Worm (Caenorhabditis elegans) whole organism, young adult: ENCODE data around the gene col-151.
A peak's percentile ranks its signal among the peaks of the same experiment; 100 is the strongest.

Experiments used
- C17E4.6 ChIP-seq: fragments of 200-800 bp; sonication (Bioruptor generic); IDR thresholded peaks from 2 replicates; pipeline ENCODE4 v1.3.6; 2022; ENCODE audit warnings: missing genetic modification reagents, missing genetic modification characterization, missing compliant biosample characterization
- F10E7.11 ChIP-seq: sonication (generic microtip); optimal IDR thresholded peaks from 2 replicates; lab custom pipeline; 2017; ENCODE audit warnings: mild to moderate bottlenecking, missing genetic modification characterization, moderate library complexity, missing compliant biosample characterization
- F22D6.2 ChIP-seq: sonication (generic microtip); optimal IDR thresholded peaks from 2 replicates; lab custom pipeline; 2016; ENCODE audit warnings: mild to moderate bottlenecking, missing genetic modification characterization, missing compliant biosample characterization
- F23B12.7 ChIP-seq: sonication (generic microtip); optimal IDR thresholded peaks from 2 replicates; lab custom pipeline; 2017; ENCODE audit warnings: missing genetic modification characterization, mild to moderate bottlenecking, missing compliant biosample characterization, antibody characterized with exemption, moderate library complexity; ENCODE audit not compliant: insufficient read depth
- F52B5.7 ChIP-seq: sonication (generic microtip); optimal IDR thresholded peaks from 2 replicates; lab custom pipeline; 2016; ENCODE audit warnings: mild to moderate bottlenecking, missing genetic modification characterization, missing compliant biosample characterization
- F55B11.4 ChIP-seq: sonication (generic microtip); optimal IDR thresholded peaks from 2 replicates; lab custom pipeline; 2016; ENCODE audit warnings: missing compliant biosample characterization, missing genetic modification characterization, borderline replicate concordance; ENCODE audit not compliant: insufficient read depth
- T07F8.4 ChIP-seq: sonication (generic microtip); optimal IDR thresholded peaks from 2 replicates; lab custom pipeline; 2016; ENCODE audit warnings: mild to moderate bottlenecking, missing genetic modification characterization, moderate library complexity, missing compliant biosample characterization
- T26A5.8 ChIP-seq: sonication (generic microtip); optimal IDR thresholded peaks from 2 replicates; lab custom pipeline; 2016; ENCODE audit warnings: missing genetic modification characterization, missing compliant biosample characterization
- Y56A3A.18 ChIP-seq: fragments of 200-800 bp; sonication (Bioruptor generic); IDR thresholded peaks from 2 replicates; pipeline ENCODE4 v1.3.6; 2022; ENCODE audit warnings: missing genetic modification reagents, missing genetic modification characterization, missing compliant biosample characterization
- akir-1 ChIP-seq: fragments of 200-800 bp; sonication (Bioruptor generic); optimal IDR thresholded peaks from 2 replicates; lab custom pipeline; 2018; ENCODE audit warnings: mild to moderate bottlenecking, missing genetic modification characterization, moderate library complexity, missing compliant biosample characterization
- ama-1 ChIP-seq, 3 experiments: fragments of 150-350 bp in 1 of 3; sonication (generic microtip) in 2 of 3; optimal IDR thresholded peaks; 2 replicates each; lab custom pipeline; 2014 to 2018; ENCODE audit warnings: missing biosample characterization in 2 of 3, missing genetic modification characterization in 2 of 3, missing genetic modification reagents in 2 of 3
- aptf-2 ChIP-seq: fragments of 200-800 bp; sonication (Bioruptor generic); conservative IDR thresholded peaks from 2 replicates; pipeline ENCODE4 v1.3.6; 2022; ENCODE audit warnings: missing genetic modification reagents, missing genetic modification characterization, missing compliant biosample characterization
- aptf-3 ChIP-seq: fragments of 200-800 bp; sonication (Bioruptor generic); IDR thresholded peaks from 2 replicates; pipeline ENCODE4 v1.3.6; 2022; ENCODE audit warnings: missing genetic modification characterization, missing compliant biosample characterization
- atf-7 ChIP-seq: sonication (generic microtip); optimal IDR thresholded peaks from 2 replicates; lab custom pipeline; 2017; ENCODE audit warnings: mild to moderate bottlenecking, missing genetic modification characterization, missing compliant biosample characterization
- attf-6 ChIP-seq: fragments of 200-800 bp; sonication (Bioruptor generic); IDR thresholded peaks from 2 replicates; pipeline ENCODE4 v1.3.6; 2022; ENCODE audit warnings: missing genetic modification reagents, missing genetic modification characterization, missing compliant biosample characterization
- bed-2 ChIP-seq: fragments of 200-800 bp; sonication (Bioruptor generic); IDR thresholded peaks from 2 replicates; pipeline ENCODE4 v1.3.6; 2022; ENCODE audit warnings: missing genetic modification reagents, missing genetic modification characterization, missing compliant biosample characterization
- cebp-1 ChIP-seq, 2 experiments: fragments of 200-800 bp in 1 of 2; sonication (Bioruptor generic) in 1 of 2; sonication (generic microtip) in 1 of 2; IDR thresholded peaks in 1 of 2; optimal IDR thresholded peaks in 1 of 2; 2 replicates each; pipeline versions ENCODE4 v1.3.6 to Lab custom; 2017 to 2022; ENCODE audit warnings: missing compliant biosample characterization in 2 of 2, missing genetic modification characterization in 2 of 2, mild to moderate bottlenecking in 1 of 2, missing genetic modification reagents in 1 of 2, moderate library complexity in 1 of 2
- cebp-2 ChIP-seq: fragments of 200-800 bp; sonication (Bioruptor generic); IDR thresholded peaks from 2 replicates; pipeline ENCODE4 v1.3.6; 2022; ENCODE audit warnings: missing genetic modification characterization, missing compliant biosample characterization
- ceh-100 ChIP-seq: fragments of 200-800 bp; sonication (Bioruptor generic); IDR thresholded peaks from 2 replicates; pipeline ENCODE4 v1.3.6; 2022; ENCODE audit warnings: missing genetic modification reagents, missing genetic modification characterization, missing compliant biosample characterization
- ceh-27 ChIP-seq: fragments of 200-800 bp; sonication (Bioruptor generic); optimal IDR thresholded peaks from 2 replicates; lab custom pipeline; 2018; ENCODE audit warnings: mild to moderate bottlenecking, missing genetic modification characterization, moderate library complexity, missing compliant biosample characterization
- chd-7 ChIP-seq: sonication (generic microtip); optimal IDR thresholded peaks from 2 replicates; lab custom pipeline; 2016; ENCODE audit warnings: mild to moderate bottlenecking, missing genetic modification characterization, moderate library complexity, missing compliant biosample characterization
- die-1 ChIP-seq: sonication (generic microtip); optimal IDR thresholded peaks from 2 replicates; lab custom pipeline; 2016; ENCODE audit warnings: missing genotype, mild to moderate bottlenecking, missing genetic modification characterization, missing compliant biosample characterization
- egl-18 ChIP-seq: fragments of 200-800 bp; sonication (Bioruptor generic); IDR thresholded peaks from 2 replicates; pipeline ENCODE4 v1.3.6; 2022; ENCODE audit warnings: missing genetic modification reagents, missing genetic modification characterization, missing compliant biosample characterization
- egrh-3 ChIP-seq: fragments of 200-800 bp; sonication (Bioruptor generic); IDR thresholded peaks from 2 replicates; pipeline ENCODE4 v1.3.6; 2022; ENCODE audit warnings: missing genetic modification reagents, missing genetic modification characterization, missing compliant biosample characterization
- him-1 ChIP-seq: sonication (generic microtip); optimal IDR thresholded peaks from 2 replicates; lab custom pipeline; 2016; ENCODE audit warnings: missing genotype, missing genetic modification reagents, missing genetic modification characterization, missing compliant biosample characterization
- hlh-12 ChIP-seq: sonication (generic microtip); optimal IDR thresholded peaks from 2 replicates; lab custom pipeline; 2016; ENCODE audit warnings: missing genetic modification characterization, missing compliant biosample characterization
- hmg-1.2 ChIP-seq: fragments of 200-800 bp; sonication (Bioruptor generic); IDR thresholded peaks from 2 replicates; pipeline ENCODE4 v1.3.6; 2022; ENCODE audit warnings: missing genetic modification reagents, missing genetic modification characterization, missing compliant biosample characterization
- hrde-1 ChIP-seq: sonication (generic microtip); optimal IDR thresholded peaks from 2 replicates; lab custom pipeline; 2016; ENCODE audit warnings: missing genetic modification characterization, mild to moderate bottlenecking, missing compliant biosample characterization, moderate library complexity, missing genotype, missing genetic modification reagents, borderline replicate concordance
- lin-40 ChIP-seq: sonication (generic microtip); optimal IDR thresholded peaks from 2 replicates; lab custom pipeline; 2016; ENCODE audit warnings: missing genetic modification characterization, mild to moderate bottlenecking, missing compliant biosample characterization, missing genotype, missing genetic modification reagents
- lsl-1 ChIP-seq: fragments of 200-800 bp; sonication (Bioruptor generic); optimal IDR thresholded peaks from 2 replicates; lab custom pipeline; 2018; ENCODE audit warnings: mild to moderate bottlenecking, missing genetic modification characterization, moderate library complexity, missing compliant biosample characterization
- mes-4 ChIP-seq: sonication (generic microtip); optimal IDR thresholded peaks from 2 replicates; lab custom pipeline; 2016; ENCODE audit warnings: missing genotype, missing genetic modification characterization, missing compliant biosample characterization
- mxl-1 ChIP-seq: sonication (generic microtip); optimal IDR thresholded peaks from 2 replicates; lab custom pipeline; 2016; ENCODE audit warnings: missing genetic modification characterization, missing compliant biosample characterization
- nfya-1 ChIP-seq: sonication (generic microtip); optimal IDR thresholded peaks from 2 replicates; lab custom pipeline; 2017; ENCODE audit warnings: antibody characterized with exemption, missing compliant biosample characterization, missing genetic modification characterization, borderline replicate concordance; ENCODE audit not compliant: insufficient read depth
- nhr-80 ChIP-seq: sonication (generic microtip); optimal IDR thresholded peaks from 2 replicates; lab custom pipeline; 2016; ENCODE audit warnings: missing genetic modification characterization, missing compliant biosample characterization
- rcor-1 ChIP-seq: fragments of 200-800 bp; sonication (Bioruptor generic); IDR thresholded peaks from 2 replicates; pipeline ENCODE4 v1.3.6; 2022; ENCODE audit warnings: missing genetic modification reagents, missing genetic modification characterization, missing compliant biosample characterization
- rec-8 ChIP-seq, 2 experiments: sonication (generic microtip); optimal IDR thresholded peaks; 2 replicates each; lab custom pipeline; 2016; ENCODE audit warnings: mild to moderate bottlenecking in 2 of 2, missing genetic modification characterization in 2 of 2, missing genetic modification reagents in 2 of 2, missing genotype in 2 of 2, missing biosample characterization in 1 of 2, missing compliant biosample characterization in 1 of 2, moderate library complexity in 1 of 2
- repo-1 ChIP-seq: sonication (generic microtip); optimal IDR thresholded peaks from 2 replicates; lab custom pipeline; 2017; ENCODE audit warnings: mild to moderate bottlenecking, missing genetic modification characterization, missing compliant biosample characterization
- rpc-1 ChIP-seq, 2 experiments: fragments of 150-350 bp in 1 of 2; sonication (generic microtip) in 1 of 2; optimal IDR thresholded peaks; 2 replicates each; lab custom pipeline; 2014 to 2018; ENCODE audit warnings: missing biosample characterization in 1 of 2, missing genetic modification characterization in 1 of 2, missing genetic modification reagents in 1 of 2, missing genotype in 1 of 2
- sea-2 ChIP-seq: fragments of 200-800 bp; sonication (Bioruptor generic); IDR thresholded peaks from 2 replicates; pipeline ENCODE4 v1.3.6; 2022; ENCODE audit warnings: missing genetic modification characterization, missing compliant biosample characterization
- tbp1 ChIP-seq: fragments of 200-800 bp; sonication (Bioruptor generic); optimal IDR thresholded peaks from 2 replicates; lab custom pipeline; 2018; ENCODE audit warnings: mild to moderate bottlenecking, missing genetic modification characterization, missing compliant biosample characterization
- ztf-18 ChIP-seq: sonication (generic microtip); optimal IDR thresholded peaks from 2 replicates; lab custom pipeline; 2016; ENCODE audit warnings: missing genotype, mild to moderate bottlenecking, missing genetic modification characterization, missing compliant biosample characterization
- ztf-3 ChIP-seq: fragments of 200-800 bp; sonication (Bioruptor generic); optimal IDR thresholded peaks from 2 replicates; lab custom pipeline; 2018; ENCODE audit warnings: mild to moderate bottlenecking, missing genetic modification characterization, missing compliant biosample characterization

col-151 gene

DNA sequence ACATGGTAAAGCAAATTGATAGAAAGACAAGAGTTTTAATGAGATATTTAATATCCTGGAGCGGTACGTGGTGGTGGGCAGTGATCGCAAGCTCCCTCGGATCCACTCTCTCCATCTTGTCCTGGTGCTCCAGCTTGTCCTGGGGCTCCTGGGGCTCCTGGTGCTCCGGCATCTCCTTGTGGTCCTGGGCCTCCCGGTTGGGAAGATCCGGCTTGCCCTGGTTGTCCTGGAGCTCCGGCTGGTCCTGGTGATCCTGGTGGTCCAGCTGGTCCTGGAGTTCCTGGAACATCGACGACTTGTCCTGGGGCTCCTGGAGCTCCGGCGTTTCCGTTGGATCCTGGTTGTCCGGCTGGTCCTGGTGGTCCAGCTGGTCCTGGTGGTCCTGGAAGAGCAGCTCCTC lies 25.8 kb upstream of the col-151 start:
- TF ChIP-seq egrh-3 (GFP tag; lab: Robert Waterston, UW) = peak; percentile 94; the same call in 1 of the 2 replicates
- TF ChIP-seq, all 124 proteins: peak for 1; not testable (repeated sequence) for 123

DNA sequence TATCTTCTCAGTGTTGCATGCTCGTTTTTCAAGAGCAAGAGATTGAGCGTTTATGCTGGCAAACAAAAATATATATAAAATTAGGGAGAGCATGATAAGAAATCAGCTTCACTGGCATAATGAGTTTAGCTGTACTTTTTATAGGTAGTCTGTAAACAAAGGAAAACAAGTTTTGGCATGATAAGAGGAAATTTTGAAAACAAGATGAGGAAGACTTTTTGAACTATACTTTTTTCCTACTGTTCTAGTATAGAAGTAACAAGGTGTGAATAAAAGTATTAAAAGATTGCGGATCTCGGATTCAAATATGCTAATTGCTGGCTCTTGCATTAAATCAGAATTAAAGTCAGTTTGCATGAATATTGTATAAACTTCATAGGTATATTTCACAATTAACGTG lies 23.9 kb upstream of the col-151 start, which contains the start of gene F15H10.5:
Gene F15H10.5, minus strand, starts transcription at position 101 of the 400 bp plus-strand sequence.
- TF ChIP-seq mes-4 (no peak), ztf-18 (no peak), ztf-3 (GFP tag; lab: Kevin White, UChicago) (no peak), bed-2 (GFP tag; lab: Robert Waterston, UW) (no peak), lsl-1 (GFP tag; lab: Kevin White, UChicago) (no peak), T07F8.4 (tag; lab: Kevin White, UChicago) (no peak), nfya-1 (tag; lab: Kevin White, UChicago) (no peak), cebp-1 (GFP tag; IDR thresholded peaks at IDR 0.05; lab: Robert Waterston, UW) (no peak), cebp-1 (tag; optimal IDR thresholded peaks at IDR 0.05; lab: Kevin White, UChicago) (no peak), nhr-80 (tag; lab: Kevin White, UChicago) (no peak), cebp-2 (GFP tag; lab: Robert Waterston, UW) (no peak), ceh-100 (GFP tag; lab: Robert Waterston, UW) (no peak), hmg-1.2 (no peak), akir-1 (GFP tag; lab: Kevin White, UChicago) (no peak), rec-8 (tag; optimal IDR thresholded peaks at IDR 0.05; lab: Kevin White, UChicago) (no peak), attf-6 (GFP tag; lab: Robert Waterston, UW) (no peak), lin-40 (tag; lab: Kevin White, UChicago) (no peak), aptf-2 (GFP tag; lab: Robert Waterston, UW) (no peak), F10E7.11 (tag; lab: Kevin White, UChicago) (no peak), F23B12.7 (tag; lab: Kevin White, UChicago) (no peak)

DNA sequence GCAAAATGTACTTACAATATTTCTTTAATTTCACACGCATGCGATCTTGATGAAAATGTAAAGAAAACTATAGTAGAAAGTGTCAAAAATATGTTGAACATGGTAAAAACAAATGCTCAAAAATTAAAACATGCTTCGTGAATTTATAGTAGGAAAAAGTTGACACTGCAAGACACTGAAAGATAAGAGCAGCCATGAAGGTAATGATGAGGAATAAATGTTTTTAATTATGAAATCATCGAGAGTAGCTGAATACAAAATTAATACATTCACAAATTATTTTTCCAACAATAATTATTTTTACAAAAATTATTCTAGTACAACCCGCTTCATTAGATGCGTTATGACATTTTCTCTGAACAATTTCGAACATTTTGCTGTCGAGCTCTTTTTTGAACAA lies 21.9 kb upstream of the col-151 start, which contains the start of gene F15H10.10:
Gene F15H10.10, minus strand, starts transcription at position 101 of the 400 bp plus-strand sequence.
- no peak for TF ChIP-seq F22D6.2 (tag; lab: Kevin White, UChicago)
- TF ChIP-seq akir-1 (GFP tag; lab: Kevin White, UChicago) = no peak
- no peak for TF ChIP-seq sea-2 (GFP tag; lab: Robert Waterston, UW)
- no peak for TF ChIP-seq atf-7 (tag; lab: Kevin White, UChicago)
- no peak for TF ChIP-seq Y56A3A.18
- no peak for TF ChIP-seq hlh-12
- TF ChIP-seq ama-1 (optimal IDR thresholded peaks at IDR 0.05; lab: Kevin White, UChicago) = no peak
- no peak for TF ChIP-seq ama-1 (GFP tag; optimal IDR thresholded peaks at IDR 0.05; lab: Kevin White, UChicago)
- no peak for TF ChIP-seq C17E4.6 (GFP tag; lab: Robert Waterston, UW)
- no peak for TF ChIP-seq lin-40 (tag; lab: Kevin White, UChicago)
- no peak for TF ChIP-seq hrde-1 (tag; lab: Kevin White, UChicago)
- TF ChIP-seq rcor-1 (GFP tag; lab: Robert Waterston, UW) = no peak
- TF ChIP-seq, all 124 proteins: peak for 0

DNA sequence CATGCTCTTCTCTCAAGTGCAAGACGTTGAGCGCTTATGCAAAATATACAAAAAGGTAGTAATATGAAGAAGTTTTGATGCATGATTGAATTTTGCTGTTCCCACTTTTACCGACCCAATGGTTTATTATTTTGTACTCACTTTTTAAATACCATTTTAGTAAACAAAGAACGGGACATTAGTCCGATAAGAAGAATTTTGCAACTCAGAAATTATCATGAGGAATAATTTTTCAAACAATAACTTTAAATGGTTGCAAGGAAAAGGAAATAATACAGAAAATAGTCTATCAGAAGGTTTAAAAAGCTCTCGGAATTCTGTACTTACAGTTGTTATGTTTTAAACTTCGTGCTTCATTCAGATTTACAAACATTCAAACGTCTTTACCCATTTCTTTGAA lies 19.6 kb upstream of the col-151 start, which contains the start of gene F15H10.9:
Gene F15H10.9, minus strand, starts transcription at position 101 of the 400 bp plus-strand sequence.
- no peak for TF ChIP-seq T26A5.8 (tag; lab: Kevin White, UChicago)
- TF ChIP-seq ceh-27 (GFP tag; lab: Kevin White, UChicago) = no peak
- TF ChIP-seq tbp1 (GFP tag; lab: Kevin White, UChicago) = no peak
- no peak for TF ChIP-seq him-1
- no peak for TF ChIP-seq F52B5.7 (tag; lab: Kevin White, UChicago)
- TF ChIP-seq ceh-100 (GFP tag; lab: Robert Waterston, UW) = no peak
- no peak for TF ChIP-seq mxl-1 (tag; lab: Kevin White, UChicago)
- no peak for TF ChIP-seq aptf-3
- no peak for TF ChIP-seq chd-7 (tag; lab: Kevin White, UChicago)
- TF ChIP-seq cebp-1 (GFP tag; IDR thresholded peaks at IDR 0.05; lab: Robert Waterston, UW) = no peak
- TF ChIP-seq cebp-1 (tag; optimal IDR thresholded peaks at IDR 0.05; lab: Kevin White, UChicago) = no peak
- TF ChIP-seq die-1 (tag; lab: Kevin White, UChicago) = no peak
- TF ChIP-seq repo-1 = no peak
- TF ChIP-seq egl-18 (GFP tag; lab: Robert Waterston, UW) = no peak
- no peak for TF ChIP-seq F55B11.4 (tag; lab: Kevin White, UChicago)
- no peak for TF ChIP-seq rpc-1 (optimal IDR thresholded peaks at IDR 0.05; lab: Kevin White, UChicago)
- no peak for TF ChIP-seq rpc-1 (tag; optimal IDR thresholded peaks at IDR 0.05; lab: Kevin White, UChicago)
